Fruit fly (Drosophila melanogaster) whole organism, pupa: ENCODE data around the gene CG45089.

ENCODE experiments used
- CG10348 ChIP-seq: fragments of 200-800 bp; sonication (Bioruptor generic); IDR thresholded peaks from 2 replicates; pipeline ENCODE4 v1.3.6; 2022; ENCODE audit warnings: missing biosample characterization, missing genetic modification characterization
- CG12605 ChIP-seq: fragments of 200-800 bp; sonication (Bioruptor generic); IDR thresholded peaks from 2 replicates; pipeline ENCODE4 v1.3.6; 2022; ENCODE audit warnings: missing biosample characterization, missing genetic modification characterization
- CG13204 ChIP-seq: fragments of 200-800 bp; sonication (Bioruptor generic); optimal IDR thresholded peaks from 2 replicates; lab custom pipeline; 2018; ENCODE audit warnings: missing biosample characterization, mild to moderate bottlenecking, missing genetic modification characterization, moderate library complexity
- CG14655 ChIP-seq: fragments of 200-800 bp; sonication (Bioruptor generic); optimal IDR thresholded peaks from 3 replicates; lab custom pipeline; 2017; ENCODE audit warnings: mild to moderate bottlenecking, missing biosample characterization, missing genetic modification reagents, missing genetic modification characterization
- CG15710 ChIP-seq: fragments of 200-800 bp; sonication (Bioruptor generic); optimal IDR thresholded peaks from 2 replicates; lab custom pipeline; 2018; ENCODE audit warnings: missing biosample characterization, mild to moderate bottlenecking, missing genetic modification characterization, moderate library complexity
- CG17806 ChIP-seq: fragments of 200-800 bp; sonication (Bioruptor generic); optimal IDR thresholded peaks from 2 replicates; lab custom pipeline; 2018; ENCODE audit warnings: missing biosample characterization, mild to moderate bottlenecking, missing genetic modification characterization, moderate library complexity
- CG32121 ChIP-seq: fragments of 200-800 bp; sonication (Bioruptor generic); IDR thresholded peaks from 2 replicates; pipeline ENCODE4 v1.3.6; 2022; ENCODE audit warnings: missing biosample characterization, missing genetic modification characterization
- CG34367 ChIP-seq: fragments of 200-800 bp; sonication (Bioruptor generic); optimal IDR thresholded peaks from 2 replicates; lab custom pipeline; 2018; ENCODE audit warnings: missing biosample characterization, mild to moderate bottlenecking, missing genetic modification characterization
- CG4496 ChIP-seq: fragments of 200-800 bp; sonication (Bioruptor generic); IDR thresholded peaks from 3 replicates; pipeline ENCODE4 v1.3.6; 2022; ENCODE audit warnings: missing biosample characterization, missing genetic modification characterization
- CG8159 ChIP-seq: fragments of 200-800 bp; sonication (Bioruptor generic); optimal IDR thresholded peaks from 3 replicates; lab custom pipeline; 2018; ENCODE audit warnings: missing biosample characterization, mild to moderate bottlenecking, missing genetic modification characterization, moderate library complexity
- CG8301 ChIP-seq: fragments of 200-800 bp; sonication (Bioruptor generic); optimal IDR thresholded peaks from 2 replicates; lab custom pipeline; 2018; ENCODE audit warnings: missing biosample characterization, mild to moderate bottlenecking, missing genetic modification characterization
- CG9948 ChIP-seq: fragments of 200-800 bp; sonication (Bioruptor generic); optimal IDR thresholded peaks from 2 replicates; lab custom pipeline; 2018; ENCODE audit warnings: missing biosample characterization, mild to moderate bottlenecking, missing genetic modification characterization, moderate library complexity
- D1 ChIP-seq: fragments of 200-800 bp; sonication (Bioruptor generic); optimal IDR thresholded peaks from 2 replicates; lab custom pipeline; 2018; ENCODE audit warnings: missing biosample characterization, mild to moderate bottlenecking, missing genetic modification characterization, moderate library complexity
- EcR ChIP-seq: fragments of 200-800 bp; sonication (Bioruptor generic); optimal IDR thresholded peaks from 3 replicates; lab custom pipeline; 2019; ENCODE audit warnings: missing biosample characterization, missing genetic modification characterization, mild to moderate bottlenecking, moderate library complexity, missing genetic modification reagents
- Ets98B ChIP-seq: fragments of 200-800 bp; sonication (Bioruptor generic); IDR thresholded peaks from 2 replicates; pipeline ENCODE4 v1.3.6; 2022; ENCODE audit warnings: missing biosample characterization, missing genetic modification characterization
- Pif1A ChIP-seq: fragments of 200-800 bp; sonication (Bioruptor generic); optimal IDR thresholded peaks from 3 replicates; lab custom pipeline; 2016; ENCODE audit warnings: missing biosample characterization, missing genetic modification characterization
- Pif1B ChIP-seq: fragments of 200-800 bp; sonication (Bioruptor generic); optimal IDR thresholded peaks from 3 replicates; lab custom pipeline; 2016; ENCODE audit warnings: missing biosample characterization, missing genetic modification characterization
- Snoo ChIP-seq: fragments of 200-800 bp; sonication (Bioruptor generic); optimal IDR thresholded peaks from 3 replicates; lab custom pipeline; 2017; ENCODE audit warnings: missing biosample characterization, mild to moderate bottlenecking, missing genetic modification characterization, inconsistent platforms
- fd96Ca ChIP-seq: fragments of 200-800 bp; sonication (Bioruptor generic); IDR thresholded peaks from 3 replicates; pipeline ENCODE4 v1.3.6; 2022; ENCODE audit warnings: missing biosample characterization, missing genetic modification characterization
- gl ChIP-seq: fragments of 200-800 bp; sonication (Bioruptor generic); optimal IDR thresholded peaks from 2 replicates; lab custom pipeline; 2018; ENCODE audit warnings: missing biosample characterization, mild to moderate bottlenecking, missing genetic modification characterization
- rn ChIP-seq: fragments of 200-800 bp; sonication (Bioruptor generic); IDR thresholded peaks from 2 replicates; pipeline ENCODE4 v1.3.6; 2022; ENCODE audit warnings: missing biosample characterization, missing genetic modification characterization

CG45089 gene

dm6 chrX:7934679-7935078 is 41.1 kb upstream of the CG45089 start, which contains the start of gene RpS14b:
TSS of gene RpS14b (plus strand) at chrX:7934898.
- TF ChIP-seq gl (tag; lab: Kevin White, UChicago) (peak; percentile 39), Snoo (tag; lab: Kevin White, UChicago) (peak; percentile 67), CG8159 (tag; lab: Kevin White, UChicago) (peak; percentile 28), Pif1A (GFP tag; lab: Kevin White, UChicago) (peak; percentile 42), D1 (tag; lab: Kevin White, UChicago) (no peak), CG10348 (GFP tag; lab: Robert Waterston, UW) (no peak), CG15710 (tag; lab: Kevin White, UChicago) (peak; percentile 55), CG12605 (GFP tag; lab: Robert Waterston, UW) (peak; percentile 43; the same call in 1 of the 2 replicates), CG4496 (peak; percentile 79), CG17806 (no peak), CG34367 (tag; lab: Kevin White, UChicago) (peak; percentile 51), Ets98B (GFP tag; lab: Robert Waterston, UW) (peak; percentile 61), EcR (GFP tag; lab: Kevin White, UChicago) (no peak), CG32121 (GFP tag; lab: Robert Waterston, UW) (peak; percentile 51), CG8301 (tag; lab: Kevin White, UChicago) (peak; percentile 19), CG9948 (tag; lab: Kevin White, UChicago) (peak; percentile 3), rn (GFP tag; lab: Robert Waterston, UW) (0 out of 2 replicates have a peak, but pooled peaks have one; percentile 6), CG13204 (peak; percentile 30), CG14655 (GFP tag; lab: Kevin White, UChicago) (no peak), fd96Ca (GFP tag; lab: Robert Waterston, UW) (peak; percentile 60; the same call in 2 of the 3 replicates), Pif1B (peak; percentile 10)
- TF ChIP-seq, all 21 proteins: peak for 16

dm6 chrX:7933210-7933915 is 39.8 kb upstream of the CG45089 start, which contains the start of the genes Dhdds and RpS14a:
TSS of gene Dhdds (minus strand) at chrX:7933351.
TSS of gene RpS14a (plus strand) at chrX:7933742.
- no peak for TF ChIP-seq CG8159 (tag; lab: Kevin White, UChicago)
- TF ChIP-seq CG32121 (GFP tag; lab: Robert Waterston, UW) = no peak
- TF ChIP-seq Snoo (tag; lab: Kevin White, UChicago) = peak; percentile 55
- no peak for TF ChIP-seq CG4496
- no peak for TF ChIP-seq CG14655 (GFP tag; lab: Kevin White, UChicago)
- TF ChIP-seq CG9948 (tag; lab: Kevin White, UChicago) = no peak
- no peak for TF ChIP-seq D1 (tag; lab: Kevin White, UChicago)
- TF ChIP-seq CG8301 (tag; lab: Kevin White, UChicago) = no peak
- peak; percentile 1 for TF ChIP-seq gl (tag; lab: Kevin White, UChicago)
- no peak for TF ChIP-seq Pif1B
- peak; percentile 32 for TF ChIP-seq Pif1A (GFP tag; lab: Kevin White, UChicago)
- no peak for TF ChIP-seq CG17806
- TF ChIP-seq CG10348 (GFP tag; lab: Robert Waterston, UW) = no peak
- TF ChIP-seq fd96Ca (GFP tag; lab: Robert Waterston, UW) = no peak
- TF ChIP-seq CG12605 (GFP tag; lab: Robert Waterston, UW) = 0 out of 2 replicates have a peak, but pooled peaks have one; percentile 18
- no peak; the same call in 1 of the 2 replicates for TF ChIP-seq Ets98B (GFP tag; lab: Robert Waterston, UW)
- TF ChIP-seq CG34367 (tag; lab: Kevin White, UChicago) = peak; percentile 38
- no peak for TF ChIP-seq rn (GFP tag; lab: Robert Waterston, UW)
- no peak for TF ChIP-seq EcR (GFP tag; lab: Kevin White, UChicago)
- TF ChIP-seq CG15710 (tag; lab: Kevin White, UChicago) = no peak
- no peak for TF ChIP-seq CG13204
- TF ChIP-seq, all 21 proteins: peak for 5

dm6 chrX:7931028-7931549 is 37.5 kb upstream of the CG45089 start, which contains the start of gene mahe:
TSS of gene mahe (minus strand) at chrX:7931382.
- TF ChIP-seq CG8159 (tag; lab: Kevin White, UChicago) = no peak
- TF ChIP-seq D1 (tag; lab: Kevin White, UChicago) = no peak
- no peak for TF ChIP-seq CG10348 (GFP tag; lab: Robert Waterston, UW)
- TF ChIP-seq CG8301 (tag; lab: Kevin White, UChicago) = no peak
- no peak for TF ChIP-seq CG4496
- TF ChIP-seq rn (GFP tag; lab: Robert Waterston, UW) = no peak
- TF ChIP-seq CG34367 (tag; lab: Kevin White, UChicago) = no peak
- peak; percentile 25; the same call in 1 of the 2 replicates for TF ChIP-seq CG32121 (GFP tag; lab: Robert Waterston, UW)
- TF ChIP-seq Snoo (tag; lab: Kevin White, UChicago) = no peak
- no peak for TF ChIP-seq EcR (GFP tag; lab: Kevin White, UChicago)
- peak; percentile 31; the same call in 1 of the 2 replicates for TF ChIP-seq CG12605 (GFP tag; lab: Robert Waterston, UW)
- no peak for TF ChIP-seq Pif1A (GFP tag; lab: Kevin White, UChicago)
- no peak for TF ChIP-seq fd96Ca (GFP tag; lab: Robert Waterston, UW)
- TF ChIP-seq CG9948 (tag; lab: Kevin White, UChicago) = no peak
- TF ChIP-seq CG14655 (GFP tag; lab: Kevin White, UChicago) = no peak
- no peak for TF ChIP-seq CG15710 (tag; lab: Kevin White, UChicago)
- 0 out of 2 replicates have a peak, but pooled peaks have one; percentile 4 for TF ChIP-seq Ets98B (GFP tag; lab: Robert Waterston, UW)
- no peak for TF ChIP-seq CG13204
- no peak for TF ChIP-seq CG17806
- TF ChIP-seq gl (tag; lab: Kevin White, UChicago) = no peak
- TF ChIP-seq Pif1B = peak; percentile 0

- TF ChIP-seq CG8301 (tag; lab: Kevin White, UChicago) (peak; percentile 20), CG12605 (GFP tag; lab: Robert Waterston, UW) (peak; percentile 40; the same call in 1 of the 2 replicates), gl (tag; lab: Kevin White, UChicago) (no peak), EcR (GFP tag; lab: Kevin White, UChicago) (peak; percentile 40), CG32121 (GFP tag; lab: Robert Waterston, UW) (0 out of 2 replicates have a peak, but pooled peaks have one; percentile 34), Snoo (tag; lab: Kevin White, UChicago) (peak; percentile 5)
Measured at dm6 chrX:7930236-7931027, 36.8 kb upstream of the CG45089 start.
